Fruit fly (Drosophila melanogaster) whole organism, embryonic: ENCODE measurements around the gene sa.

Experiments
- Ada2b ChIP-seq: fragments of 200-800 bp; sonication (Bioruptor generic); IDR thresholded peaks from 2 replicates; pipeline ENCODE4 v1.3.6; 2022; ENCODE audit warnings: missing biosample characterization, missing genetic modification characterization
- B-H2 ChIP-seq: fragments of 200-800 bp; sonication (Bioruptor generic); optimal IDR thresholded peaks from 2 replicates; lab custom pipeline; 2018; ENCODE audit warnings: missing biosample characterization, mild to moderate bottlenecking, missing genetic modification characterization
- CG10267 ChIP-seq: fragments of 200-800 bp; sonication (Bioruptor generic); optimal IDR thresholded peaks from 2 replicates; lab custom pipeline; 2018; ENCODE audit warnings: missing biosample characterization, mild to moderate bottlenecking, missing genetic modification characterization, moderate library complexity
- CG10565 ChIP-seq: fragments of 200-800 bp; sonication (Bioruptor generic); optimal IDR thresholded peaks from 3 replicates; lab custom pipeline; 2016; ENCODE audit warnings: missing biosample characterization, mild to moderate bottlenecking, missing genetic modification characterization
- CG11560 ChIP-seq: fragments of 200-800 bp; sonication (Bioruptor generic); IDR thresholded peaks from 3 replicates; pipeline ENCODE4 v1.3.6; 2022; ENCODE audit warnings: missing biosample characterization, missing genetic modification characterization
- CG11695 ChIP-seq: fragments of 200-800 bp; sonication (Bioruptor generic); IDR thresholded peaks from 3 replicates; pipeline ENCODE4 v1.3.6; 2022; ENCODE audit warnings: missing biosample characterization, missing genetic modification characterization
- CG12299 ChIP-seq: fragments of 200-800 bp; sonication (Bioruptor generic); optimal IDR thresholded peaks from 2 replicates; lab custom pipeline; 2018; ENCODE audit warnings: missing biosample characterization, mild to moderate bottlenecking, missing genetic modification characterization
- CG13624 ChIP-seq: fragments of 200-800 bp; sonication (Bioruptor generic); optimal IDR thresholded peaks from 2 replicates; lab custom pipeline; 2016; ENCODE audit warnings: missing biosample characterization, missing genetic modification characterization
- CG13775 ChIP-seq: fragments of 200-800 bp; sonication (Bioruptor generic); optimal IDR thresholded peaks from 3 replicates; lab custom pipeline; 2017; ENCODE audit warnings: missing biosample characterization, mild to moderate bottlenecking, missing genetic modification characterization
- CG15601 ChIP-seq: fragments of 200-800 bp; sonication (Bioruptor generic); optimal IDR thresholded peaks from 3 replicates; lab custom pipeline; 2019; ENCODE audit warnings: missing biosample characterization, mild to moderate bottlenecking, missing genetic modification characterization, moderate library complexity
- CG16813 ChIP-seq: fragments of 200-800 bp; sonication (Bioruptor generic); IDR thresholded peaks from 3 replicates; pipeline ENCODE4 v1.3.6; 2022; ENCODE audit warnings: missing biosample characterization, missing genetic modification characterization; ENCODE audit not compliant: partially characterized antibody
- CG17361 ChIP-seq: fragments of 200-800 bp; sonication (Bioruptor generic); IDR thresholded peaks from 3 replicates; pipeline ENCODE4 v1.3.6; 2022; ENCODE audit warnings: missing biosample characterization, missing genetic modification characterization
- CG31365 ChIP-seq: fragments of 200-800 bp; sonication (Bioruptor generic); optimal IDR thresholded peaks from 2 replicates; lab custom pipeline; 2018; ENCODE audit warnings: missing biosample characterization, mild to moderate bottlenecking, missing genetic modification characterization
- CG4424 ChIP-seq: fragments of 200-800 bp; sonication (Bioruptor generic); optimal IDR thresholded peaks from 3 replicates; lab custom pipeline; 2016; ENCODE audit warnings: missing biosample characterization, missing genetic modification characterization
- CG6689 ChIP-seq: fragments of 200-800 bp; sonication (Bioruptor generic); IDR thresholded peaks from 2 replicates; pipeline ENCODE4 v1.3.6; 2022; ENCODE audit warnings: missing biosample characterization, missing genetic modification characterization
- CG6791 ChIP-seq: fragments of 200-800 bp; sonication (Bioruptor generic); IDR thresholded peaks from 3 replicates; pipeline ENCODE4 v1.3.6; 2022; ENCODE audit warnings: missing biosample characterization, missing genetic modification characterization; ENCODE audit not compliant: partially characterized antibody
- CG8478 ChIP-seq: fragments of >200 bp; optimal IDR thresholded peaks from 2 replicates; lab custom pipeline; 2018
- CTCF ChIP-seq: fragments of 200-800 bp; sonication (Bioruptor generic); optimal IDR thresholded peaks from 2 replicates; lab custom pipeline; 2017; ENCODE audit warnings: missing biosample characterization, mild to moderate bottlenecking, missing genetic modification characterization, moderate library complexity
- D19B ChIP-seq: fragments of 200-800 bp; sonication (Bioruptor generic); optimal IDR thresholded peaks from 2 replicates; lab custom pipeline; 2017; ENCODE audit warnings: missing biosample characterization, mild to moderate bottlenecking, missing genetic modification characterization
- Dip2 ChIP-seq: fragments of 200-800 bp; sonication (Bioruptor generic); IDR thresholded peaks from 2 replicates; pipeline ENCODE4 v1.3.6; 2022; ENCODE audit warnings: missing biosample characterization, missing genetic modification characterization
- Dip3 ChIP-seq: fragments of 200-800 bp; sonication (Bioruptor generic); optimal IDR thresholded peaks from 3 replicates; lab custom pipeline; 2016; ENCODE audit warnings: missing biosample characterization, missing genetic modification characterization
- Dref ChIP-seq: fragments of 200-800 bp; sonication (Bioruptor generic); IDR thresholded peaks from 2 replicates; pipeline ENCODE4 v1.3.6; 2022; ENCODE audit warnings: missing biosample characterization, missing genetic modification characterization
- E2f1 ChIP-seq: fragments of 200-800 bp; sonication (Bioruptor generic); IDR thresholded peaks from 2 replicates; pipeline ENCODE4 v1.3.6; 2022; ENCODE audit warnings: missing biosample characterization, missing genetic modification characterization
- GATAe ChIP-seq: fragments of 200-800 bp; sonication (Bioruptor generic); conservative IDR thresholded peaks from 2 replicates; pipeline ENCODE4 v1.3.6; 2022; ENCODE audit warnings: missing biosample characterization, missing genetic modification characterization
- HLH3B ChIP-seq: fragments of 200-800 bp; sonication (Bioruptor generic); IDR thresholded peaks from 2 replicates; pipeline ENCODE4 v1.3.6; 2022; ENCODE audit warnings: missing biosample characterization, missing genetic modification characterization
- HLH4C ChIP-seq: fragments of 200-800 bp; sonication (Bioruptor generic); IDR thresholded peaks from 3 replicates; pipeline ENCODE4 v1.3.6; 2022; ENCODE audit warnings: missing biosample characterization, missing genetic modification characterization; ENCODE audit not compliant: partially characterized antibody
- HLH54F ChIP-seq: fragments of 200-800 bp; sonication (Bioruptor generic); optimal IDR thresholded peaks from 3 replicates; lab custom pipeline; 2016; ENCODE audit warnings: missing biosample characterization, missing genetic modification characterization
- HmgD ChIP-seq: fragments of 200-800 bp; sonication (Bioruptor generic); optimal IDR thresholded peaks from 3 replicates; lab custom pipeline; 2016; ENCODE audit warnings: missing biosample characterization, missing genetic modification characterization
- Jarid2 ChIP-seq: fragments of 200-800 bp; sonication (Bioruptor generic); optimal IDR thresholded peaks from 3 replicates; lab custom pipeline; 2017; ENCODE audit warnings: mild to moderate bottlenecking, missing biosample characterization, missing genetic modification reagents, missing genetic modification characterization
- Kr ChIP-seq: fragments of 200-800 bp; sonication (Bioruptor generic); optimal IDR thresholded peaks from 2 replicates; lab custom pipeline; 2017; ENCODE audit warnings: missing biosample characterization, mild to moderate bottlenecking, missing genetic modification characterization
- Lpt ChIP-seq: fragments of >200 bp; optimal IDR thresholded peaks from 2 replicates; lab custom pipeline; 2018; ENCODE audit warnings: missing biosample characterization, missing genetic modification characterization
- Oaz ChIP-seq: fragments of 200-800 bp; sonication (Bioruptor generic); IDR thresholded peaks from 2 replicates; pipeline ENCODE4 v1.3.6; 2022; ENCODE audit warnings: missing biosample characterization, missing genetic modification characterization
- Ptx1 ChIP-seq: fragments of 200-800 bp; sonication (Bioruptor generic); IDR thresholded peaks from 2 replicates; pipeline ENCODE4 v1.3.6; 2022; ENCODE audit warnings: missing biosample characterization, missing genetic modification characterization
- Tbp ChIP-seq: fragments of >200 bp; optimal IDR thresholded peaks from 2 replicates; lab custom pipeline; 2018; ENCODE audit warnings: missing biosample characterization, missing genetic modification characterization
- Trl ChIP-seq, 3 experiments: fragments of >200 bp in 2 of 3; fragments of 200-800 bp in 1 of 3; sonication (Bioruptor generic) in 1 of 3; optimal IDR thresholded peaks; 2 replicates in 1 of 3; 3 replicates in 2 of 3; lab custom pipeline; 2016 to 2017; ENCODE audit warnings: missing biosample characterization in 1 of 3, missing genetic modification characterization in 1 of 3
- Xbp1 ChIP-seq: fragments of 200-800 bp; sonication (Bioruptor generic); optimal IDR thresholded peaks from 3 replicates; lab custom pipeline; 2016; ENCODE audit warnings: missing biosample characterization, mild to moderate bottlenecking, missing genetic modification characterization
- chn ChIP-seq: fragments of 200-800 bp; sonication (Bioruptor generic); optimal IDR thresholded peaks from 2 replicates; lab custom pipeline; 2016; ENCODE audit warnings: missing biosample characterization, missing genetic modification characterization
- ems ChIP-seq: fragments of 200-800 bp; sonication (Bioruptor generic); optimal IDR thresholded peaks from 3 replicates; lab custom pipeline; 2016; ENCODE audit warnings: missing biosample characterization, missing genetic modification characterization
- fd3F ChIP-seq: fragments of 200-800 bp; sonication (Bioruptor generic); optimal IDR thresholded peaks from 2 replicates; lab custom pipeline; 2018; ENCODE audit warnings: missing biosample characterization, mild to moderate bottlenecking, missing genetic modification characterization, moderate library complexity
- her ChIP-seq: fragments of 200-800 bp; sonication (Bioruptor generic); optimal IDR thresholded peaks from 2 replicates; lab custom pipeline; 2016; ENCODE audit warnings: missing biosample characterization, missing genetic modification characterization
- ken ChIP-seq: fragments of 200-800 bp; sonication (Bioruptor generic); IDR thresholded peaks from 3 replicates; pipeline ENCODE4 v1.3.6; 2022; ENCODE audit warnings: missing biosample characterization, missing genetic modification characterization
- lov ChIP-seq, 2 experiments: fragments of 200-800 bp in 1 of 2; fragments of >200 bp in 1 of 2; sonication (Bioruptor generic) in 1 of 2; IDR thresholded peaks in 1 of 2; optimal IDR thresholded peaks in 1 of 2; 2 replicates in 1 of 2; 3 replicates in 1 of 2; pipeline versions ENCODE4 v1.3.6 to Lab custom; 2017 to 2022; ENCODE audit warnings: missing biosample characterization in 1 of 2, missing genetic modification characterization in 1 of 2
- mirr ChIP-seq: fragments of 200-800 bp; sonication (Bioruptor generic); optimal IDR thresholded peaks from 3 replicates; lab custom pipeline; 2018; ENCODE audit warnings: missing biosample characterization, mild to moderate bottlenecking, missing genetic modification characterization
- otp ChIP-seq: fragments of 200-800 bp; sonication (Bioruptor generic); IDR thresholded peaks from 3 replicates; pipeline ENCODE4, ENCODE4 v1.3.6; 2022; ENCODE audit warnings: missing biosample characterization, missing genetic modification characterization
- pb ChIP-seq: fragments of 200-800 bp; sonication (Bioruptor generic); optimal IDR thresholded peaks from 3 replicates; lab custom pipeline; 2016; ENCODE audit warnings: missing biosample characterization, missing genetic modification characterization
- psq ChIP-seq: fragments of 200-800 bp; sonication (Bioruptor generic); optimal IDR thresholded peaks from 2 replicates; lab custom pipeline; 2017; ENCODE audit warnings: missing biosample characterization, missing genetic modification characterization
- pum ChIP-seq: fragments of 200-800 bp; sonication (Bioruptor generic); optimal IDR thresholded peaks from 2 replicates; lab custom pipeline; 2016; ENCODE audit warnings: missing biosample characterization, missing genetic modification characterization
- sd ChIP-seq: fragments of 200-800 bp; sonication (Bioruptor generic); optimal IDR thresholded peaks from 3 replicates; lab custom pipeline; 2018; ENCODE audit warnings: missing biosample characterization, mild to moderate bottlenecking, missing genetic modification characterization, moderate library complexity
- slbo ChIP-seq: fragments of 200-800 bp; sonication (Bioruptor generic); IDR thresholded peaks from 2 replicates; pipeline ENCODE4 v1.3.6; 2022; ENCODE audit warnings: missing biosample characterization, missing genetic modification characterization
- sug ChIP-seq: fragments of 200-800 bp; optimal IDR thresholded peaks from 2 replicates; lab custom pipeline; 2019; ENCODE audit warnings: missing biosample characterization, mild to moderate bottlenecking, missing genetic modification characterization, moderate library complexity
- tna ChIP-seq: fragments of 200-800 bp; sonication (Bioruptor generic); IDR thresholded peaks from 2 replicates; pipeline ENCODE4 v1.3.6; 2022; ENCODE audit warnings: missing biosample characterization, missing genetic modification characterization; ENCODE audit not compliant: partially characterized antibody
- tup ChIP-seq: fragments of 200-800 bp; sonication (Bioruptor generic); optimal IDR thresholded peaks from 2 replicates; lab custom pipeline; 2016; ENCODE audit warnings: missing biosample characterization, mild to moderate bottlenecking, missing genetic modification characterization, moderate library complexity
- zfh1 ChIP-seq: fragments of 200-800 bp; sonication (Bioruptor generic); IDR thresholded peaks from 3 replicates; pipeline ENCODE4 v1.3.6; 2022; ENCODE audit warnings: missing biosample characterization, missing genetic modification characterization

sa gene

dm6 chr3L:21390431-21390830 lies 16.1 kb downstream of the sa start:
- TF ChIP-seq CTCF (GFP tag; lab: Kevin White, UChicago) (no peak), CG11560 (tag; lab: Robert Waterston, UW) (no peak), psq (GFP tag; lab: Kevin White, UChicago) (no peak), HLH4C (peak; percentile 66), Lpt (GFP tag; lab: Kevin White, UChicago) (no peak), pb (GFP tag; lab: Kevin White, UChicago) (no peak), CG12299 (tag; lab: Kevin White, UChicago) (no peak), HmgD (GFP tag; lab: Kevin White, UChicago) (no peak), CG10565 (GFP tag; lab: Kevin White, UChicago) (no peak), CG13624 (GFP tag; lab: Kevin White, UChicago) (no peak), CG10267 (tag; lab: Kevin White, UChicago) (no peak), slbo (GFP tag; lab: Robert Waterston, UW) (no peak), Dref (GFP tag; lab: Robert Waterston, UW) (no peak), sd (tag; lab: Kevin White, UChicago) (peak; percentile 30), Ptx1 (GFP tag; lab: Robert Waterston, UW) (no peak), CG16813 (peak; percentile 30; the same call in 1 of the 3 replicates), HLH3B (GFP tag; lab: Robert Waterston, UW) (no peak), CG6689 (GFP tag; lab: Robert Waterston, UW) (no peak), HLH54F (GFP tag; lab: Kevin White, UChicago) (no peak), CG11695 (no peak), E2f1 (GFP tag; lab: Robert Waterston, UW) (no peak), CG31365 (no peak), CG15601 (tag; lab: Kevin White, UChicago) (no peak), ems (GFP tag; lab: Kevin White, UChicago) (no peak), Kr (GFP tag; lab: Kevin White, UChicago) (no peak), CG13775 (no peak), GATAe (0 out of 2 replicates have a peak, but pooled peaks have one; percentile 10), lov (optimal IDR thresholded peaks at IDR 0.05; lab: Kevin White, UChicago) (no peak), lov (GFP tag; IDR thresholded peaks at IDR 0.05; lab: Robert Waterston, UW) (no peak), pum (GFP tag; lab: Kevin White, UChicago) (no peak), CG8478 (no peak), tna (peak; percentile 31; the same call in 1 of the 2 replicates), D19B (GFP tag; lab: Kevin White, UChicago) (peak; percentile 68), zfh1 (GFP tag; lab: Robert Waterston, UW) (no peak), Tbp (GFP tag; lab: Kevin White, UChicago) (no peak), CG17361 (GFP tag; lab: Robert Waterston, UW) (no peak), Xbp1 (no peak), CG4424 (no peak), Trl (optimal IDR thresholded peaks at IDR 0.05; lab: Kevin White, UChicago) (no peak), Trl (GFP tag; optimal IDR thresholded peaks at IDR 0.05; lab: Kevin White, UChicago) (no peak), B-H2 (GFP tag; lab: Kevin White, UChicago) (no peak), tup (no peak), CG6791 (GFP tag; lab: Robert Waterston, UW) (no peak), fd3F (GFP tag; lab: Kevin White, UChicago) (no peak), otp (GFP tag; lab: Robert Waterston, UW) (no peak), sug (tag; lab: Kevin White, UChicago) (peak; percentile 8), ken (GFP tag; lab: Robert Waterston, UW) (no peak), mirr (GFP tag; lab: Kevin White, UChicago) (peak; percentile 22), Dip3 (GFP tag; lab: Kevin White, UChicago) (no peak), Oaz (GFP tag; lab: Robert Waterston, UW) (no peak), Ada2b (GFP tag; lab: Robert Waterston, UW) (no peak), her (no peak), Dip2 (GFP tag; lab: Robert Waterston, UW) (no peak), Jarid2 (GFP tag; lab: Kevin White, UChicago) (no peak), chn (GFP tag; lab: Kevin White, UChicago) (no peak)
